Fruit fly (Drosophila melanogaster) whole organism, larva: ENCODE data around the gene Eip63E.
A peak's percentile ranks its signal among the peaks of the same experiment; 100 is the strongest.

ENCODE experiments used
- noc ChIP-seq: fragments of 200-800 bp; sonication (Bioruptor generic); optimal IDR thresholded peaks from 3 replicates; lab custom pipeline; 2019; ENCODE audit warnings: missing biosample characterization, mild to moderate bottlenecking, missing genetic modification characterization, moderate library complexity

Gene Eip63E

DNA sequence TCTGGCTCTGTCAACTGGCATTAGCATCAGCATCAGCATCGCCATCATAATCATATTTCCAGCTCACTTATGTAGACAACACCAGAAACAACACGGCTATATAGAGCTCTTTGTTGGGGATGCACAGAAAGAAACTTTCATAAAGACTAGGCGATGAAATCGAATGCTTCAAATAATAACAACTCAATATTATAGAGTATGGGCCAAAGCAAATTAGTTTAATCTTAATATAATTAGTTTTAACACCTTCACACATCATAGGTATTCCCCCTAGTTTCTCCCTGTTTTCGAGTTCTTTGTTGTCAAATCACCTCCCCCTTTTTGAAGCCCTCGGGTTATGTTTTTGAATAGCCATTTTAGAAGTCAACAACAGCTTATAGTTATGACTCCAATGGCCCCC lies 35.5 kb downstream of the Eip63E start:
- no peak for TF ChIP-seq noc

DNA sequence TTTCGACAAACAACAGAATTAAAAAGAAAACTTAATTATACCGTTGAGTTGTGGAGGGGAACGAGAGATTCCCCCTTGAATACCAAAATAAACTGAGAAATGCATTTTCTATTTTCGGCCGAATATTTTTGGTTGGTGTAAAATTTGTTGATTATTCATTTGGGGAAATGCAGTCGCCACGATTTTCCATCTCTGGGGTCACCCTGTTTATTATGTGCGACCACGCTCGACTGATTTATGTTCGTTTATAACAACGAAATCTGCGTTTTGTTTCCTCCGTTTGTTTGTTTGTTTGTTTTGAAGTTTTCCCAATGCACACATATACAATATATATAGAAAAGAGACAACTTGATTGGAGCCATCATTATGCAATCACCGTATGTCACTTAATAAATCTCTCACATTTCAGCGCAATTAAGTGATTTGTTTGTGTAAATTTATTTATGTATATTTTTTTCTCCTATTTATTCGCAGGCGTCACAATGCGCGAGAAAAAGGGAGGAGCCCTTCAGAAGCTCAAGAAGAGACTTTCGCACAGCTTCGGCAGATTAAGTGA lies 36.8 kb downstream of the Eip63E start:
- TF ChIP-seq noc, result no peak

DNA sequence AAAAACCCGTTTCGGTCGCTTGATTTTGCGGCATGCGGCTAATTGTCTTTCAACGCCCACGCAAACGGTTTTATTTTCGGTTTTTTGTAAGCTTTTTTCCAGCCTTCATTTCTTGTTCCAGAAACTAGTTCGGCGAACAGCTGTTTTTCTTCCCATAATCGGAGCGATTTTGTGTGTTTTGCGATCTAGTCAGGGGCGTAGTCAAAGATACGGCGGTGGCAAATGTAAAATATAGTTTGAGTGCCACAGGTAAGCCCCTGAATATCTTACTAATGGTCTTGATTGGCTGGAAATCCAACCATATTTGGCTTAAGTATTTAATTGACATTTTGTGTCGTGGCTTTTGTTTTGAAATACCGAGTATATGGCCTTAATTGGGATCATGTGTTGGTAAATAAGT lies 38.4 kb downstream of the Eip63E start:
- TF ChIP-seq noc, result no peak

- no peak for TF ChIP-seq noc
These were observed 39.5 kb downstream of the Eip63E start for dm6 chr3L:3555094-3555493.

DNA sequence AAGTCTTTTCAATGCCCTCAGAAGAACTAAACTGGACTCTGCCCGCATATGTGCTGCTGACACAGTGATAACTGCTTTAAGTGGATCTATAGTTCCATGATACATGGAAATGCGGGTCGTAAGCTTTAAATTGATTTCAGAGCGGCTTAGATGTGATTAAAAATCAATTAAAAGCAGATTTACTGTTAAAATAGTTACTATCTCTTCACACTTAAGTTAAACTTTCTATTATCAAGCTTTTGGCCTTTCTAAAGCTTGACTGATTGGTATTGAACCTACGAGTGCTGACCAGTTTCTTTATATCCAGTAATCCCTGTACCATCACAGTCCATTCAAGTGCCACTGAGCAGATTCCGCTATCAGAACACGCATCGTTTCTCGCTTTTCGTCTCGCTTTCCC lies 40.9 kb downstream of the Eip63E start:
- TF ChIP-seq noc, result peak; percentile 72

DNA sequence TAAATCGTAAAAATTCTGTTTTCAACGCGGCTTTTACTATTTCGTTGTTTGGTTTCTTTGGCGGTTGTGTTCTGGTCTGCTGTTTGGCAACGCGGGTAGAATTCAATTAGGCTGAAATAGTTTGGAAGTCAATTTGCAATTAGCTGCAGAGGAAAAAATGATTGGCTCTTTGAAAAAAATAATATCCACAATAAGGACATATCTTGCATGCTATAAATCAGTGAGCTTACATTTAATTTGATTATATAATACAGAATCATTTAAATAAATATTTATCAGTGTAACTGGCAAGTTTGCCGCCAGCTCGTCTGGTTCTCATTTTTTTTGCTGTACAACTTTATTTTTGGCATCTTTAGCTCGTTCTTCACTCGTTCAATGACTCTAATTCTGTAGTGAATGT lies 42.6 kb downstream of the Eip63E start:
- no peak for TF ChIP-seq noc

DNA sequence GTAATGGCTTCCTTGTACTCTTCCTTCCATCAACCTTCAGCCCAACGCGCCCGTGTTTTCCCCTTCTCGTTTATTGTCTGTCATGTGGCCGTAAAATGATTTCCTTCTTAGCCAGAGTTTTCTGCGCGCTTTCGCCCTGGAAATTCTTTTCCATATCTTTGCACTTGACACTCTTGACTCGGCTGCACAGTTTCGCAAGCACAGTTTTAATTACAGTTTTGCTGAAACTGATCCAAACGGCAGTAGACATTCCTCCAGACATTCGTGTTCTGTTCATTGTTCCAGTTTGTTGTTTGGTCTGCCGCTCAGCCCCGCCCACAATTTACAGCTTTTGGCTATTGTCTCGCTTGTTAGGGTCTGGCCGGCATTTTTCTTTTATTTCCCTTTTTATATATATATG lies 45.0 kb downstream of the Eip63E start:
- no peak for TF ChIP-seq noc

- no peak for TF ChIP-seq noc
These were observed 51.4 kb downstream of the Eip63E start for dm6 chr3L:3566751-3567499.

DNA sequence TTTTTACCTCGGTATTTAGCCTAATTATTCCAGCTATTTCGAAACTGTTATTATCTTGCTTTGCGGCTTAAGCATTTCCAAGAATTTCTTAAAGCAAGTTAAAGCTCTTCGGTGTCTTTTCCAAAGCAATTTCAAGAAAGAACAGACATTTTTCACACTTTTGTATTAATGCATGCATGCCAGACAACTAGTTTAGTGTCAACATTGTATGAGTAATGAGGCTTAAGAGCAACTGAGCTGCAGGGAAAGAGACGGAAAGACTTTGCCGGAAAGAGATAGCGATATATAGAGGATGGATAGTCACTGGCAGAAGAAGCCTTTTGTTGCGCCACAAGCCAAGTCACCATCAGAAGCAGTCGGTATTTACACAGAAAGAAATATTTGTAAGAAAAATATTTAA lies 53.6 kb downstream of the Eip63E start:
- no peak for TF ChIP-seq noc

DNA sequence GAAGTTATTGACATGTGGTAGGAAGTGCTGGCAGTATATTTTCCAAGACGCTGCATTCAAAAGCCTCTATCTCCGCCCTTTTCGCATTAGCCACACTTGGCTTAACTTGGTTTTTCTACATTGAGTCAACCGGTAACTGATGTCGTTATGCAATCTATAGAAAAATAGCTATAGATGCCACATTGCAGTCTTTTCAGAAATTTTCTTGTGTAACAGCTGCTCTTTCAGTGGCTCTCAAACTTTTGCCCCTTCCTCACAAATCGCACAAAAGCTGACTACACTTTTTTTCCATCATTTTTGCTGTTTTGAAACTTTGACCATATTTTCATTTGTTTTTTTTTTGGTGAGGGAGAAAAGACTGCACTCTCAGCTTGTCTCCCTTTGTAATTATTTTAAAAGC lies 55.1 kb downstream of the Eip63E start:
- TF ChIP-seq noc, result no peak

DNA sequence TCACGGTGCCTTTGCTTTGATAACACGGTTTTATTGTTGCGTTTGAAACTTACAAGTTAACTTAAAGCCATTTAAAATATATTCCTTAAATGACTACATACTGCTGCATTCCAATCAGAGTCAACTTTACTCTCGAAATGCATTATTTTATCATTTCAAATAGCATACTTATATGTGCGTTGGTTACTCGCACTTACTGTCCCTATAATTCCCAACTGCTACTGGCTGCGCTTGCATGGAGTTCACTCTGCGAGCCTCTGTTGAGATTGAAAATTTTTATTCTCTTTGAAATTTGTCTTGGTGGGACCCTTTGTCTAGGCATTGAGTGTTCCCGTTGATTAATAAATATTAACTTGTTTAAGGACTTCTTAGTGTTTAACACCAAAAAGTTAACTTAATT lies 78.0 kb downstream of the Eip63E start:
- no peak for TF ChIP-seq noc

DNA sequence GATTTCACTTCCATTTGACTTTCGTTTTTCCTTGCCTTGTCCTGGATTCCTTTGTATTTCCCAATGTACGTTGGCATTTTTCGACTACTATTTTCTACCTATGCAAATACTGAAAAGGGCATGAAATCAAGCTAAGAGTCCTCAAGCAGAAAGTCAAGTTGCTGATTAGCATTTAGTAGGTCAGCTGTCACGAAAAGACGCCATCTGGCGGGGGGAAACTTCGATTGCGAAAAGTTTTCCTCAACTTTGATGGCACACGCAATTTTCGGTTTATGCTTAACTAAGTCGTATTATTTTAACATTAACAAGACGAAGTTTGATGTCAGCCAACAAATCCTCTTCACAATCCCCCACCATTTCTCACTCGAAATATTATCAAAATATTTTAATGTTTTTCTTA lies 80.8 kb downstream of the Eip63E start:
- no peak for TF ChIP-seq noc

- TF ChIP-seq noc, result no peak
These were observed 91.4 kb downstream of the Eip63E start for dm6 chr3L:3606986-3607385.

DNA sequence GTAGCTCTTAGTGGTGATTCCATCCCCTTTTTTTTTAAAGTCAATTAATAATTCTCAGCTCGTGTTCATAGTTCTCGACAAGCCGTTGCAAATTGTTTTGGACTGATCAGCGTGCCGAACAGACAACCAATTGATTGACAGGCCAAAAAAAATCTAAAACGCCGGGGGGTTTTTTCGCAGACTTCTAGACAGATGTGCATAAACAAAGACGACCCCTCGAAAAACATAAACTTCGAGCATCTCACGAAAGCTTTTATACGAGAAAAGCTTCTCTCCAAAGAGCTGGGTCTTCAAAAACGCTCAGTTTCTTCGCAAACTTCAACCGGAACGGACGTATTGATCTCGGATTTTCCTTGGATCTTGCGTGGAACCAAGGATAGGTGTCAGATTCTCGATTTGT lies 96.3 kb downstream of the Eip63E start, which contains the start of gene CG10359:
TSS of gene CG10359 (plus strand) at position 301 of the 400 bp plus-strand sequence.
- TF ChIP-seq noc, result peak; percentile 27

DNA sequence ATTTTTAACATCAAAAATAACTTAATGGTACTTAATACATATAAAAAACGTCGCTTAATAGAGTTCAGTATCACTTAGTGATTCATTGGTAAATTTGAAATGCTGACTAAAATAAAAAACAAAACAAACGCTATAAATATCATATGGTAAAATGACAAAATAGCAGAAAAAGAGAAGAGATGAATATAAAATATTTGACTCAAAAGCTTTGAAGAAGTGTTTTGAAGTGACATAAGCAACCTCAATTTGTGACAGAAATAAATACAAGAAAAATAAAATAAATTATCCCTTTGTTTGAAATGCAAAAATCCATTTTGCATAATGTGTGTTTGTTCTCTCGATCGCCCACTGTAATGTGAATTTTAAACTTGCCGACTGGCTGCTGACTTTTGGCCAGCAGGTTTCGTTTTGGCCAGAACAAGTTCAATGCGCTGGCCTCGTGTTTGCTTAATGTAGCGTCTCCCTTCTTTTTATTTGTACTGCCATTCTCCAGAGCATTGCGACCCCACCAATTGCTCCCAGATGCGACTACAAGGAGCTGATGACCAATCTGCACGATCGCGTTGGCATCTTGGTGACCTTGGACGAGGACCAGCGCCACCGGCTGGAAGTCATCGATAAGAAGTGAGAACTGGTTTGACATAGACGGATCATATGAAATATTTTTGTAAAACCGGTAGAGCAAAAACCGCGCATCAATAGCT lies 97.2 kb downstream of the Eip63E start:
- no peak for TF ChIP-seq noc

DNA sequence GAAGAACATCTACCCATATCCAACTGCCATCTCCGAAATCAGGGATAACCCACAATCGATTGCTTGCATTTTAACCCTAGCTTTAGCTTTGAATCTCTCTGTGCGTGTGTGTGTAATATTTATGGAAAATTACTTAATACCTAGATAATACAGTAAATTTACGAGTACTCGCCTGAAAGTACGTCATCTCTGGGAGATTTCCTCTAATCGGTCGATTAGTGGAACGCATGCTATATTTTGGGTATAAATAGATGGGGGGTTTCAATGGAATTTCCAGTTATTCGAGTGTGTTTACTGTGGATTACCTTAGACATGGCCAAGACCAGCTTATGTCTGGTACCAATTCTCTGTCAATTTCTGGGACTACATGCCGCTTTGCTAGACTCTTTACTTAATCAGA lies 99.5 kb downstream of the Eip63E start, which contains the start of gene CG10357:
TSS of gene CG10357 (plus strand) at position 301 of the 400 bp plus-strand sequence.
- no peak for TF ChIP-seq noc

- TF ChIP-seq noc, result no peak
These were observed 100.8 kb downstream of the Eip63E start for dm6 chr3L:3616344-3616743.

DNA sequence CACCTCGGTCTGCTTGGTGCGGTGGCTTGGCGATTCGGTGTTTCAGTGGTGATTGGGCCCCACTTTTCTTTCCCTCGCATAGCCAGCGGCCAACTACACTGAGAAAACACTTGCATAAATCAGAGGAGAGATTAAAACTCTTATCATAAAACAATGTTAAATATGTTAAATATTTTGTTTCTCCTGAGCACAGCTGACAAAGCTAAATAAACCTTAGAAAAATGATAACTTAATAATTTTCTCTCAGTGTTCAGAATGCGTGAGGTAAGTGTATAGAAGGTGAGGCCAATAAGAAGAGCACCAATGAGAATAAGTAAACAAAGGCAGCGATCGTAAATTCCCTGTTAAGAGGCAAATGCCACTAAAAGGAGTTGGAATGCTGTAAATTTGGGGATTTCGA lies 101.7 kb downstream of the Eip63E start:
- no peak for TF ChIP-seq noc
